Worm (Caenorhabditis elegans) whole organism, mixed stage, embryonic: ENCODE results near the gene clec-217.

ENCODE experiments used
- M03D4.4 ChIP-seq: sonication (generic microtip); optimal IDR thresholded peaks from 2 replicates; lab custom pipeline; 2017; ENCODE audit warnings: mild to moderate bottlenecking, missing genetic modification characterization, missing compliant biosample characterization
- blmp-1 ChIP-seq: fragments of 150-350 bp; optimal IDR thresholded peaks from 2 replicates; lab custom pipeline; 2014; ENCODE audit warnings: missing biosample characterization, missing genetic modification characterization
- ceh-43 ChIP-seq: fragments of 200-800 bp; sonication (Bioruptor generic); optimal IDR thresholded peaks from 2 replicates; lab custom pipeline; 2018; ENCODE audit warnings: mild to moderate bottlenecking, missing genetic modification characterization, moderate library complexity, missing compliant biosample characterization
- ceh-83 ChIP-seq: fragments of 200-800 bp; sonication (Bioruptor generic); optimal IDR thresholded peaks from 2 replicates; lab custom pipeline; 2018; ENCODE audit warnings: mild to moderate bottlenecking, missing genetic modification characterization, missing compliant biosample characterization
- ces-1 ChIP-seq: fragments of 150-350 bp; optimal IDR thresholded peaks from 2 replicates; lab custom pipeline; 2014; ENCODE audit warnings: missing biosample characterization, missing genetic modification reagents, missing genetic modification characterization
- cnd-1 ChIP-seq: fragments of 200-800 bp; sonication (Bioruptor generic); optimal IDR thresholded peaks from 2 replicates; lab custom pipeline; 2018; ENCODE audit warnings: mild to moderate bottlenecking, missing genetic modification characterization, missing compliant biosample characterization
- elt-1 ChIP-seq: sonication (generic microtip); optimal IDR thresholded peaks from 2 replicates; lab custom pipeline; 2017; ENCODE audit warnings: missing genetic modification characterization, mild to moderate bottlenecking, missing compliant biosample characterization, antibody characterized with exemption, moderate library complexity, borderline replicate concordance; ENCODE audit not compliant: insufficient read depth
- flh-1 ChIP-seq: fragments of 200-800 bp; sonication (Bioruptor generic); optimal IDR thresholded peaks from 2 replicates; lab custom pipeline; 2018; ENCODE audit warnings: mild to moderate bottlenecking, missing genetic modification characterization, moderate library complexity, missing compliant biosample characterization
- hlh-1 ChIP-seq: fragments of 150-350 bp; optimal IDR thresholded peaks from 2 replicates; lab custom pipeline; 2014; ENCODE audit warnings: missing biosample characterization, missing genetic modification reagents, missing genetic modification characterization
- lin-32 ChIP-seq: fragments of 200-800 bp; sonication (Bioruptor generic); optimal IDR thresholded peaks from 2 replicates; lab custom pipeline; 2018; ENCODE audit warnings: mild to moderate bottlenecking, missing genetic modification characterization, missing compliant biosample characterization
- lsy-2 ChIP-seq: fragments of 150-350 bp; optimal IDR thresholded peaks from 2 replicates; lab custom pipeline; 2014; ENCODE audit warnings: missing biosample characterization, missing genetic modification characterization
- mab-5 ChIP-seq: fragments of 150-350 bp; optimal IDR thresholded peaks from 2 replicates; lab custom pipeline; 2014; ENCODE audit warnings: missing biosample characterization, missing genetic modification characterization
- mep-1 ChIP-seq: fragments of 150-350 bp; optimal IDR thresholded peaks from 2 replicates; lab custom pipeline; 2017; ENCODE audit warnings: missing biosample characterization, missing genetic modification reagents, missing genetic modification characterization, inconsistent platforms
- mls-2 ChIP-seq: sonication (generic microtip); optimal IDR thresholded peaks from 2 replicates; lab custom pipeline; 2016; ENCODE audit warnings: mild to moderate bottlenecking, missing genetic modification characterization, moderate library complexity, missing compliant biosample characterization
- nhr-12 ChIP-seq: fragments of 150-350 bp; optimal IDR thresholded peaks from 2 replicates; lab custom pipeline; 2014; ENCODE audit warnings: missing biosample characterization, missing genetic modification characterization
- nhr-2 ChIP-seq: fragments of 150-350 bp; optimal IDR thresholded peaks from 2 replicates; lab custom pipeline; 2014; ENCODE audit warnings: missing biosample characterization, missing genetic modification characterization
- nhr-237 ChIP-seq: fragments of 150-350 bp; optimal IDR thresholded peaks from 2 replicates; lab custom pipeline; 2014; ENCODE audit warnings: missing biosample characterization, missing genetic modification characterization
- nhr-76 ChIP-seq: sonication (generic microtip); optimal IDR thresholded peaks from 2 replicates; lab custom pipeline; 2017; ENCODE audit warnings: missing biosample characterization, missing genetic modification characterization
- pha-4 ChIP-seq: fragments of 150-350 bp; optimal IDR thresholded peaks from 2 replicates; lab custom pipeline; 2018; ENCODE audit warnings: missing biosample characterization, missing genetic modification reagents, missing genetic modification characterization
- sem-2 ChIP-seq: fragments of 200-800 bp; sonication (Bioruptor generic); optimal IDR thresholded peaks from 2 replicates; lab custom pipeline; 2018; ENCODE audit warnings: mild to moderate bottlenecking, missing genetic modification characterization, missing compliant biosample characterization
- snpc-4 ChIP-seq: fragments of 150-350 bp; optimal IDR thresholded peaks from 2 replicates; lab custom pipeline; 2014; ENCODE audit warnings: missing biosample characterization, missing genetic modification characterization
- sptf-1 ChIP-seq: sonication (generic microtip); optimal IDR thresholded peaks from 2 replicates; lab custom pipeline; 2017; ENCODE audit warnings: mild to moderate bottlenecking, missing genetic modification characterization, moderate library complexity, missing compliant biosample characterization
- unc-39 ChIP-seq: fragments of 150-350 bp; optimal IDR thresholded peaks from 2 replicates; lab custom pipeline; 2014; ENCODE audit warnings: missing biosample characterization, missing genetic modification characterization
- unc-62 ChIP-seq: fragments of 150-350 bp; optimal IDR thresholded peaks from 2 replicates; lab custom pipeline; 2014; ENCODE audit warnings: missing biosample characterization, missing genetic modification reagents, missing genetic modification characterization
- ztf-11 ChIP-seq: fragments of 150-350 bp; optimal IDR thresholded peaks from 2 replicates; lab custom pipeline; 2014; ENCODE audit warnings: missing biosample characterization, missing genetic modification characterization

The clec-217 gene

ce11 chrV:7995878-7996277, 37.2 kb upstream of the clec-217 start, which contains the start of gene Y97E10AR.2:
TSS of gene Y97E10AR.2 (plus strand) at chrV:7996178.
- TF ChIP-seq ceh-43 (GFP tag; lab: Kevin White, UChicago): no peak
- TF ChIP-seq hlh-1: peak; percentile 26
- no peak for TF ChIP-seq mab-5 (tag; lab: Kevin White, UChicago)
- TF ChIP-seq blmp-1: no peak
- TF ChIP-seq ceh-83: no peak

- TF ChIP-seq pha-4 (tag; lab: Kevin White, UChicago) (no peak), cnd-1 (no peak), elt-1 (tag; lab: Kevin White, UChicago) (no peak), hlh-1 (peak; percentile 53)
These were observed 36.5 kb upstream of the clec-217 start for ce11 chrV:7995165-7995564.

ce11 chrV:7994570-7994969, 35.9 kb upstream of the clec-217 start, which contains the start of gene ceh-76:
TSS of gene ceh-76 (minus strand) at chrV:7994670.
- TF ChIP-seq ztf-11 (tag; lab: Kevin White, UChicago) (no peak), nhr-12 (no peak), unc-39 (tag; lab: Kevin White, UChicago) (no peak), lsy-2 (tag; lab: Kevin White, UChicago) (no peak), mab-5 (tag; lab: Kevin White, UChicago) (no peak)

ce11 chrV:7985860-7986259, 27.2 kb upstream of the clec-217 start, which contains the start of gene Y97E10AL.1:
TSS of gene Y97E10AL.1 (plus strand) at chrV:7986160.
- TF ChIP-seq mls-2 (tag; lab: Kevin White, UChicago): no peak

- TF ChIP-seq sem-2 (GFP tag; lab: Kevin White, UChicago): no peak
- TF ChIP-seq ces-1 (GFP tag; lab: Kevin White, UChicago): peak; percentile 83
- no peak for TF ChIP-seq ztf-11 (tag; lab: Kevin White, UChicago)
- TF ChIP-seq mep-1 (tag; lab: Kevin White, UChicago): peak; percentile 33
- peak; percentile 94 for TF ChIP-seq lsy-2 (tag; lab: Kevin White, UChicago)
- no peak for TF ChIP-seq unc-39 (tag; lab: Kevin White, UChicago)
- TF ChIP-seq nhr-76 (tag; lab: Kevin White, UChicago): no peak
- no peak for TF ChIP-seq nhr-237 (tag; lab: Kevin White, UChicago)
- TF ChIP-seq M03D4.4 (tag; lab: Kevin White, UChicago): no peak
These were observed 24.9 kb upstream of the clec-217 start, which contains the start of the genes natb-1 and abhd-12 for ce11 chrV:7983381-7984052. TSS of gene natb-1 (minus strand) at chrV:7983431. TSS of gene abhd-12 (plus strand) at chrV:7983879.

ce11 chrV:7980993-7981595, 22.5 kb upstream of the clec-217 start, which contains the start of gene F26D11.1:
TSS of gene F26D11.1 (plus strand) at chrV:7981545.
- TF ChIP-seq nhr-2 (tag; lab: Kevin White, UChicago) (no peak), M03D4.4 (tag; lab: Kevin White, UChicago) (no peak), elt-1 (tag; lab: Kevin White, UChicago) (no peak), lin-32 (GFP tag; lab: Kevin White, UChicago) (no peak), unc-62 (GFP tag; lab: Kevin White, UChicago) (no peak), nhr-12 (no peak), hlh-1 (no peak), blmp-1 (no peak), lsy-2 (tag; lab: Kevin White, UChicago) (no peak), ztf-11 (tag; lab: Kevin White, UChicago) (no peak), nhr-237 (tag; lab: Kevin White, UChicago) (no peak), snpc-4 (tag; lab: Kevin White, UChicago) (no peak), sptf-1 (tag; lab: Kevin White, UChicago) (no peak), ceh-43 (GFP tag; lab: Kevin White, UChicago) (no peak)
- TF ChIP-seq, all 35 proteins: peak for 0

ce11 chrV:7980370-7980987, 21.8 kb upstream of the clec-217 start:
- TF ChIP-seq pha-4 (tag; lab: Kevin White, UChicago): no peak
- no peak for TF ChIP-seq flh-1 (GFP tag; lab: Kevin White, UChicago)
- peak; percentile 27 for TF ChIP-seq ces-1 (GFP tag; lab: Kevin White, UChicago)
- TF ChIP-seq, all 35 proteins: peak for 1
